Worm (Caenorhabditis elegans): ENCODE data around the gene sqv-6.

The sqv-6 gene

ce11 chrV:903460-903859, 61.1 kb downstream of the sqv-6 start, which contains the start of gene fmo-5:
fmo-5 (minus strand) TSS chrV:903665.
- peak; percentile 10 for TF ChIP-seq nhr-23 (tag; optimal IDR thresholded peaks at IDR 0.05)
- TF ChIP-seq nhr-43 (tag; optimal IDR thresholded peaks at IDR 0.05; ENCODE audit: poor library complexity, severe bottlenecking): peak; percentile 52
- TF ChIP-seq sea-2 (GFP tag; optimal IDR thresholded peaks at IDR 0.05): no peak
- TF ChIP-seq nhr-28 (tag; optimal IDR thresholded peaks at IDR 0.05): no peak
- TF ChIP-seq mdl-1 (tag; optimal IDR thresholded peaks at IDR 0.05): peak; percentile 51
- no peak for TF ChIP-seq nhr-12 (tag; optimal IDR thresholded peaks at IDR 0.05)
- no peak for TF ChIP-seq ceh-28 (tag; optimal IDR thresholded peaks at IDR 0.05)
- no peak for TF ChIP-seq nfya-1 (tag; optimal IDR thresholded peaks at IDR 0.05; ENCODE audit: insufficient read depth)
- TF ChIP-seq nhr-77 (tag; optimal IDR thresholded peaks at IDR 0.05): no peak
- TF ChIP-seq ceh-9 (tag; optimal IDR thresholded peaks at IDR 0.05): no peak
- no peak for TF ChIP-seq egl-5 (tag; optimal IDR thresholded peaks at IDR 0.05)
- TF ChIP-seq lin-15B (tag; optimal IDR thresholded peaks at IDR 0.05): peak; percentile 5
- TF ChIP-seq pqm-1 (tag; optimal IDR thresholded peaks at IDR 0.05): peak; percentile 42
- TF ChIP-seq elt-2 (tag; optimal IDR thresholded peaks at IDR 0.05): peak; percentile 59
- no peak for TF ChIP-seq zag-1 (tag; optimal IDR thresholded peaks at IDR 0.05)
- no peak for TF ChIP-seq ZK546.5 (tag; optimal IDR thresholded peaks at IDR 0.05)
- TF ChIP-seq ceh-16 (tag; optimal IDR thresholded peaks at IDR 0.05): no peak
- no peak for TF ChIP-seq unc-62 (GFP tag; optimal IDR thresholded peaks at IDR 0.05)
- no peak for TF ChIP-seq skn-1 (tag; optimal IDR thresholded peaks at IDR 0.05)
- TF ChIP-seq nhr-25 (tag; optimal IDR thresholded peaks at IDR 0.05): peak; percentile 30
- peak; percentile 31 for TF ChIP-seq nhr-76 (tag; optimal IDR thresholded peaks at IDR 0.05)
